Fruit fly (Drosophila melanogaster): Measurements from ENCODE around the gene CG15337.

Gene CG15337

dm6 chrX:8135420-8135874 is 24.4 kb upstream of the CG15337 start, which contains the start of the genes cyr and CG2120:
Gene cyr, minus strand, starts transcription at chrX:8135713.
Gene CG2120, plus strand, starts transcription at chrX:8135824.
- no peak for TF ChIP-seq noc (tag; optimal IDR thresholded peaks at IDR 0.05)

- no peak for TF ChIP-seq noc (tag; optimal IDR thresholded peaks at IDR 0.05)
Measured at dm6 chrX:8137285-8137684, 22.6 kb upstream of the CG15337 start.

- no peak for TF ChIP-seq noc (tag; optimal IDR thresholded peaks at IDR 0.05)
Measured at dm6 chrX:8140707-8141106, 19.1 kb upstream of the CG15337 start.

- peak; percentile 45 for TF ChIP-seq noc (tag; optimal IDR thresholded peaks at IDR 0.05)
Measured at dm6 chrX:8141353-8142066, 18.3 kb upstream of the CG15337 start.

- TF ChIP-seq noc (tag; optimal IDR thresholded peaks at IDR 0.05): no peak
Measured at dm6 chrX:8142067-8142462, 17.8 kb upstream of the CG15337 start, which contains the start of gene Smox. Gene Smox, minus strand, starts transcription at chrX:8142279.

- TF ChIP-seq noc (tag; optimal IDR thresholded peaks at IDR 0.05): peak; percentile 91
Measured at dm6 chrX:8143537-8143936, 16.3 kb upstream of the CG15337 start, which contains the start of gene CG17982. Gene CG17982, minus strand, starts transcription at chrX:8143835.

- TF ChIP-seq noc (tag; optimal IDR thresholded peaks at IDR 0.05): peak; percentile 25
Measured at dm6 chrX:8145501-8146157, 14.2 kb upstream of the CG15337 start, which contains the start of the genes alpha-PheRS and CG2129. Gene alpha-PheRS, minus strand, starts transcription at chrX:8145602. Gene CG2129, plus strand, starts transcription at chrX:8145839.

- no peak for TF ChIP-seq noc (tag; optimal IDR thresholded peaks at IDR 0.05)
Measured at dm6 chrX:8147649-8148048, 12.2 kb upstream of the CG15337 start, which contains the start of gene CG15336. Gene CG15336, plus strand, starts transcription at chrX:8147949.

dm6 chrX:8148556-8148955 is 11.3 kb upstream of the CG15337 start, which contains the start of gene CG10959:
Gene CG10959, plus strand, starts transcription at chrX:8148783.
- no peak for TF ChIP-seq noc (tag; optimal IDR thresholded peaks at IDR 0.05)

dm6 chrX:8152077-8152476 is 7.8 kb upstream of the CG15337 start, which contains the start of gene Gbeta5:
Gene Gbeta5, minus strand, starts transcription at chrX:8152275.
- TF ChIP-seq noc (tag; optimal IDR thresholded peaks at IDR 0.05): no peak

- no peak for TF ChIP-seq noc (tag; optimal IDR thresholded peaks at IDR 0.05)
Measured at dm6 chrX:8152718-8153117, 7.1 kb upstream of the CG15337 start, which contains the start of gene CG18262. Gene CG18262, plus strand, starts transcription at chrX:8152948.

- TF ChIP-seq noc (tag; optimal IDR thresholded peaks at IDR 0.05): peak; percentile 78
Measured at dm6 chrX:8157294-8157693, 2.6 kb upstream of the CG15337 start, which contains the start of the genes Traf6 and GIIIspla2. Gene Traf6, minus strand, starts transcription at chrX:8157386. Gene GIIIspla2, plus strand, starts transcription at chrX:8157628.

- TF ChIP-seq noc (tag; optimal IDR thresholded peaks at IDR 0.05): no peak
Measured at dm6 chrX:8158942-8159472, 847 bp upstream of the CG15337 start.

dm6 chrX:8162692-8163091 is 2.8 kb downstream of the CG15337 start, which contains the start of gene CG10761:
Gene CG10761, minus strand, starts transcription at chrX:8162792.
- no peak for TF ChIP-seq noc (tag; optimal IDR thresholded peaks at IDR 0.05)

dm6 chrX:8163452-8163851 is 3.6 kb downstream of the CG15337 start:
- TF ChIP-seq noc (tag; optimal IDR thresholded peaks at IDR 0.05): no peak

dm6 chrX:8165608-8166007 is 5.8 kb downstream of the CG15337 start, which contains the start of gene Or7a:
Gene Or7a, minus strand, starts transcription at chrX:8165708.
- no peak for TF ChIP-seq noc (tag; optimal IDR thresholded peaks at IDR 0.05)

Data from whole organism, larva.